Worm (Caenorhabditis elegans) whole organism, L1 larva: ENCODE measurements around the gene M03C11.3.

Source experiments
- C04F5.9 ChIP-seq: sonication (generic microtip); optimal IDR thresholded peaks from 2 replicates; lab custom pipeline; 2016; ENCODE audit warnings: missing genetic modification characterization, missing compliant biosample characterization
- C16A3.4 ChIP-seq: fragments of 150-350 bp; optimal IDR thresholded peaks from 2 replicates; lab custom pipeline; 2014; ENCODE audit warnings: missing biosample characterization, missing genetic modification characterization
- F16B12.6 ChIP-seq: fragments of 150-350 bp; optimal IDR thresholded peaks from 2 replicates; lab custom pipeline; 2014; ENCODE audit warnings: missing biosample characterization, missing genetic modification characterization
- Y116A8C.19 ChIP-seq: sonication (generic microtip); optimal IDR thresholded peaks from 2 replicates; lab custom pipeline; 2016; ENCODE audit warnings: missing compliant biosample characterization, missing genetic modification characterization, borderline replicate concordance
- aha-1 ChIP-seq: fragments of 150-350 bp; optimal IDR thresholded peaks from 2 replicates; lab custom pipeline; 2014; ENCODE audit warnings: missing biosample characterization, missing genetic modification characterization
- ama-1 ChIP-seq: fragments of 150-350 bp; optimal IDR thresholded peaks from 2 replicates; lab custom pipeline; 2014
- blmp-1 ChIP-seq: fragments of 150-350 bp; optimal IDR thresholded peaks from 2 replicates; lab custom pipeline; 2014; ENCODE audit warnings: missing biosample characterization, missing genetic modification characterization
- ceh-88 ChIP-seq: fragments of 200-800 bp; sonication (Bioruptor generic); IDR thresholded peaks from 2 replicates; pipeline ENCODE4 v1.3.6; 2022; ENCODE audit warnings: missing genetic modification characterization, missing compliant biosample characterization
- ceh-90 ChIP-seq: sonication (generic microtip); optimal IDR thresholded peaks from 2 replicates; lab custom pipeline; 2016; ENCODE audit warnings: missing genetic modification characterization, missing compliant biosample characterization
- dsc-1 ChIP-seq: sonication (generic microtip); optimal IDR thresholded peaks from 2 replicates; lab custom pipeline; 2016; ENCODE audit warnings: mild to moderate bottlenecking, missing genetic modification characterization, missing compliant biosample characterization
- efl-1 ChIP-seq, 4 experiments: fragments of 150-350 bp; optimal IDR thresholded peaks in 3 of 4; peaks in 1 of 4; 1 replicate in 1 of 4; 2 replicates in 3 of 4; lab custom pipeline; 2014; ENCODE audit warnings: missing biosample characterization in 2 of 4, missing genetic modification characterization in 2 of 4, missing genetic modification reagents in 2 of 4
- egl-13 ChIP-seq: sonication (generic microtip); optimal IDR thresholded peaks from 2 replicates; lab custom pipeline; 2016; ENCODE audit warnings: missing genotype, missing genetic modification reagents, missing genetic modification characterization, missing compliant biosample characterization
- egl-27 ChIP-seq, 2 experiments: fragments of 150-350 bp in 1 of 2; sonication (generic microtip); optimal IDR thresholded peaks; 3 replicates each; lab custom pipeline; 2017 to 2018; ENCODE audit warnings: missing biosample characterization in 2 of 2, missing genetic modification characterization in 2 of 2, missing genetic modification reagents in 2 of 2
- elt-2 ChIP-seq: sonication (generic microtip); optimal IDR thresholded peaks from 2 replicates; lab custom pipeline; 2016; ENCODE audit warnings: missing genetic modification characterization, mild to moderate bottlenecking, inconsistent platforms, missing compliant biosample characterization, missing genetic modification reagents
- elt-3 ChIP-seq, 6 experiments: fragments of 150-350 bp in 1 of 6; sonication (generic microtip); optimal IDR thresholded peaks; 2 replicates each; lab custom pipeline; 2017 to 2018; ENCODE audit warnings: missing biosample characterization in 6 of 6, missing genetic modification characterization in 6 of 6, inconsistent platforms in 1 of 6
- fkh-10 ChIP-seq: sonication (generic microtip); optimal IDR thresholded peaks from 2 replicates; lab custom pipeline; 2017; ENCODE audit warnings: missing biosample characterization, missing genetic modification reagents, missing genetic modification characterization
- fkh-4 ChIP-seq: sonication (generic microtip); optimal IDR thresholded peaks from 2 replicates; lab custom pipeline; 2016; ENCODE audit warnings: missing compliant biosample characterization, missing genetic modification characterization, borderline replicate concordance
- hpl-2 ChIP-seq: fragments of 150-350 bp; optimal IDR thresholded peaks from 2 replicates; lab custom pipeline; 2014; ENCODE audit warnings: missing biosample characterization, missing genetic modification reagents, missing genetic modification characterization
- jun-1 ChIP-seq: fragments of 150-350 bp; optimal IDR thresholded peaks from 2 replicates; lab custom pipeline; 2014; ENCODE audit warnings: missing biosample characterization, missing genetic modification reagents, missing genetic modification characterization
- lin-15B ChIP-seq: fragments of 150-350 bp; sonication (generic microtip); optimal IDR thresholded peaks from 3 replicates; lab custom pipeline; 2014; ENCODE audit warnings: missing biosample characterization, missing genetic modification characterization
- lin-35 ChIP-seq, 2 experiments: fragments of 150-350 bp; optimal IDR thresholded peaks; 2 replicates each; lab custom pipeline; 2014; ENCODE audit warnings: missing biosample characterization in 2 of 2, missing genetic modification characterization in 2 of 2, missing genetic modification reagents in 2 of 2
- lin-39 ChIP-seq: fragments of 150-350 bp; optimal IDR thresholded peaks from 2 replicates; lab custom pipeline; 2014; ENCODE audit warnings: missing biosample characterization, missing genetic modification reagents, missing genetic modification characterization
- lir-3 ChIP-seq: sonication (generic microtip); optimal IDR thresholded peaks from 2 replicates; lab custom pipeline; 2016; ENCODE audit warnings: mild to moderate bottlenecking, missing genetic modification characterization, moderate library complexity, missing compliant biosample characterization; ENCODE audit not compliant: poor library complexity
- lsy-2 ChIP-seq, 2 experiments: fragments of 150-350 bp; optimal IDR thresholded peaks; 2 replicates each; lab custom pipeline; 2014; ENCODE audit warnings: missing biosample characterization in 2 of 2, missing genetic modification characterization in 2 of 2
- mab-9 ChIP-seq: fragments of 200-800 bp; sonication (Bioruptor generic); IDR thresholded peaks from 2 replicates; pipeline ENCODE4 v1.3.6; 2022; ENCODE audit warnings: missing genetic modification reagents, missing genetic modification characterization, missing compliant biosample characterization
- mdl-1 ChIP-seq, 2 experiments: fragments of 150-350 bp; optimal IDR thresholded peaks; 2 replicates each; lab custom pipeline; 2014 to 2017; ENCODE audit warnings: missing biosample characterization in 2 of 2, missing genetic modification characterization in 2 of 2, inconsistent platforms in 1 of 2
- mep-1 ChIP-seq: fragments of 150-350 bp; optimal IDR thresholded peaks from 2 replicates; lab custom pipeline; 2014; ENCODE audit warnings: missing biosample characterization, missing genetic modification characterization
- nhr-12 ChIP-seq: sonication (generic microtip); optimal IDR thresholded peaks from 2 replicates; lab custom pipeline; 2017; ENCODE audit warnings: missing biosample characterization, missing genetic modification characterization
- nhr-19 ChIP-seq: fragments of 200-800 bp; sonication (Bioruptor generic); conservative IDR thresholded peaks from 2 replicates; pipeline ENCODE4 v1.3.6; 2022; ENCODE audit warnings: missing genetic modification characterization, missing compliant biosample characterization
- nhr-20 ChIP-seq: sonication (generic microtip); optimal IDR thresholded peaks from 2 replicates; lab custom pipeline; 2016; ENCODE audit warnings: mild to moderate bottlenecking, missing genetic modification characterization, missing compliant biosample characterization
- nhr-237 ChIP-seq: fragments of 150-350 bp; optimal IDR thresholded peaks from 2 replicates; lab custom pipeline; 2014; ENCODE audit warnings: missing biosample characterization, missing genetic modification characterization
- nhr-71 ChIP-seq: sonication (generic microtip); optimal IDR thresholded peaks from 2 replicates; lab custom pipeline; 2016; ENCODE audit warnings: mild to moderate bottlenecking, missing genetic modification characterization, moderate library complexity, missing compliant biosample characterization
- nhr-76 ChIP-seq: sonication (generic microtip); optimal IDR thresholded peaks from 2 replicates; lab custom pipeline; 2017; ENCODE audit warnings: missing biosample characterization, missing genetic modification characterization
- nhr-90 ChIP-seq: sonication (generic microtip); optimal IDR thresholded peaks from 2 replicates; lab custom pipeline; 2016; ENCODE audit warnings: mild to moderate bottlenecking, missing genetic modification characterization, missing compliant biosample characterization; ENCODE audit not compliant: poor library complexity
- pag-3 ChIP-seq: sonication (generic microtip); optimal IDR thresholded peaks from 2 replicates; lab custom pipeline; 2017; ENCODE audit warnings: missing genetic modification characterization, mild to moderate bottlenecking, missing compliant biosample characterization, antibody characterized with exemption, borderline replicate concordance; ENCODE audit not compliant: insufficient read depth
- pax-3 ChIP-seq: fragments of 200-800 bp; sonication (Bioruptor generic); optimal IDR thresholded peaks from 2 replicates; lab custom pipeline; 2018; ENCODE audit warnings: mild to moderate bottlenecking, missing genetic modification characterization, moderate library complexity, missing compliant biosample characterization
- pqm-1 ChIP-seq: sonication (generic microtip); optimal IDR thresholded peaks from 3 replicates; lab custom pipeline; 2017; ENCODE audit warnings: missing biosample characterization, missing genetic modification characterization
- snu-23 ChIP-seq: sonication (generic microtip); optimal IDR thresholded peaks from 2 replicates; lab custom pipeline; 2016; ENCODE audit warnings: missing genetic modification characterization, missing compliant biosample characterization
- tbx-2 ChIP-seq: sonication (generic microtip); optimal IDR thresholded peaks from 2 replicates; lab custom pipeline; 2016; ENCODE audit warnings: missing genetic modification characterization, missing compliant biosample characterization
- unc-130 ChIP-seq: fragments of 150-350 bp; optimal IDR thresholded peaks from 2 replicates; lab custom pipeline; 2017; ENCODE audit warnings: missing biosample characterization, missing genetic modification characterization, inconsistent platforms
- unc-62 ChIP-seq: fragments of 150-350 bp; optimal IDR thresholded peaks from 2 replicates; lab custom pipeline; 2014; ENCODE audit warnings: missing biosample characterization, missing genetic modification reagents, missing genetic modification characterization
- vab-15 ChIP-seq: sonication (generic microtip); optimal IDR thresholded peaks from 2 replicates; lab custom pipeline; 2017; ENCODE audit warnings: missing genotype, mild to moderate bottlenecking, missing genetic modification characterization, missing compliant biosample characterization
- xbp-1 ChIP-seq: sonication (generic microtip); optimal IDR thresholded peaks from 2 replicates; lab custom pipeline; 2016; ENCODE audit warnings: missing genetic modification characterization, missing compliant biosample characterization
- zip-4 ChIP-seq: fragments of 200-800 bp; sonication (Bioruptor generic); optimal IDR thresholded peaks from 2 replicates; lab custom pipeline; 2018; ENCODE audit warnings: mild to moderate bottlenecking, missing genetic modification characterization, moderate library complexity, missing compliant biosample characterization
- ztf-11 ChIP-seq, 2 experiments: sonication (generic microtip); optimal IDR thresholded peaks; 2 replicates each; lab custom pipeline; 2016 to 2017; ENCODE audit warnings: missing genetic modification characterization in 2 of 2, missing biosample characterization in 1 of 2, missing compliant biosample characterization in 1 of 2
- ztf-4 ChIP-seq: fragments of 150-350 bp; optimal IDR thresholded peaks from 2 replicates; lab custom pipeline; 2014; ENCODE audit warnings: missing biosample characterization, missing genetic modification characterization

M03C11.3 gene

DNA sequence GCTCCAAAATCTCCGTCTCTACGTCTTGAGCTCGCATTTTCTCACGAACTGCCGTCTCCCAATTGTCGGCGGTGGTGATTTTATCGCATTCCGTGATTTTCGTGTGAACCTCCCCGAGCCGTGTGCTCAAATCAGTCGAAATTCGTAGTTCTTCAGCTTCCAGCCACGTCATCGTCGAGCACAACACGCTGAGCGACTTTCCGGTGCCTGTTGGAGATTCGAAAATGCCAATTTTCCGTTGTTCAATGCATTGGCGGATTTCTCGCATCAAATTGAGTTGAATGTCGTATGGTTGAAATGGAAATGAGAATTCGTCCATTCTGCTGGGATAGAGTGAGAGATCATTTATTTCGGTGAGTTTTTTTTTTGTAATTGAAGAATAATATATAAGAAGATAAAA is at the start of gene M03C11.3, which contains the start of gene chl-1:
TSS of gene M03C11.3 (plus strand) at position 153 of the 400 bp plus-strand sequence.
TSS of gene chl-1 (minus strand) at position 323 of the 400 bp plus-strand sequence.
- TF ChIP-seq efl-1 (optimal IDR thresholded peaks at IDR 0.05; lab: Kevin White, UChicago): no peak
- peak in 1 of 2 experiments; percentile 91 for TF ChIP-seq efl-1 (GFP tag; optimal IDR thresholded peaks at IDR 0.05 in 1 of 2; lab: Kevin White, UChicago)
- no peak for TF ChIP-seq Y116A8C.19 (tag; lab: Kevin White, UChicago)

ce11 chrIII:10355382-10355781 is 49.5 kb upstream of the M03C11.3 start, which contains the start of gene spp-1:
spp-1 (minus strand) TSS chrIII:10355668.
- TF ChIP-seq lin-35 (GFP tag; optimal IDR thresholded peaks at IDR 0.05; lab: Kevin White, UChicago) (peak in 1 of 2 experiments; percentile 26), hpl-2 (GFP tag; lab: Kevin White, UChicago) (no peak), nhr-20 (no peak), zip-4 (no peak), efl-1 (optimal IDR thresholded peaks at IDR 0.05; lab: Kevin White, UChicago) (no peak), efl-1 (GFP tag; optimal IDR thresholded peaks at IDR 0.05 in 1 of 2; lab: Kevin White, UChicago) (peak in 1 of 2 experiments; percentile 35), pqm-1 (tag; lab: Kevin White, UChicago) (peak; percentile 44), fkh-4 (tag; lab: Kevin White, UChicago) (no peak), fkh-10 (GFP tag; lab: Kevin White, UChicago) (no peak), lsy-2 (tag; optimal IDR thresholded peaks at IDR 0.05; lab: Kevin White, UChicago) (peak in 1 of 2 experiments; percentile 3), elt-2 (peak; percentile 83), ama-1 (peak; percentile 37)

DNA sequence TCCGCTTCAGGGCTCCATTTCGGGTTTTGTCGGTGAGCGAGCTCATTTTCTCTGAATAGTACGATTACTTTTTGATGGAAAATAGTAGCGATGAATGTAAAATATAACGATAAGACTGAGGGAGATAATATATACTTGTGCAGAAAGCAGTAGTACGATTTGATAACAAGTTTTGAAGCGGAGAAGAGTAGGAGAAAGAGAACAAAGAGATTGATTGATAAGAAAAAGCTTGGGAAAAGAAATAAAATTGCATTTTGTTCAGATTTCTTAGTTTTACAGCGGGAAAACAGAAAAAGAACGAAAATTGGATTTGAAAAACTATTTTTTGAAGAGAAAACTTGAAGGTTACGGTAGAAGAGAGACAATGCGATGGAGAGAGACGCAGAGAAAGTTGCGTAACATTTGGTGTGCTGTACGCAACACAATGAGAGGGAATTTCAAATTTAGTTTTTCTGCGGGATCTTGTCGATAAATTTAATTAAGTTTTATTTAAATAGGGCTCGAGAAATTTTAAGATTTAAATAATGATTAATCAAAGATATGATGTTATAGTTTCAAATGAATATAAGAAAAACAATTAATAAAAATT is 47.2 kb upstream of the M03C11.3 start, which contains the start of gene umps-1:
TSS of gene umps-1 (minus strand) at position 51 of the 589 bp plus-strand sequence.
- TF ChIP-seq nhr-76 (no peak), ztf-4 (tag; lab: Kevin White, UChicago) (peak; percentile 26), lir-3 (tag; lab: Kevin White, UChicago) (peak; percentile 50), nhr-237 (tag; lab: Kevin White, UChicago) (peak; percentile 58), F16B12.6 (tag; lab: Kevin White, UChicago) (peak; percentile 94), snu-23 (GFP tag; lab: Kevin White, UChicago) (peak; percentile 91), dsc-1 (peak; percentile 42), pqm-1 (tag; lab: Kevin White, UChicago) (no peak), elt-3 (tag; optimal IDR thresholded peaks at IDR 0.05; lab: Kevin White, UChicago) (peak in 2 of 6 experiments; percentile 79 to 84), unc-130 (tag; lab: Kevin White, UChicago) (peak; percentile 76), vab-15 (tag; lab: Kevin White, UChicago) (no peak), ceh-88 (GFP tag; lab: Robert Waterston, UW) (no peak), lin-39 (peak; percentile 71), blmp-1 (peak; percentile 81), pax-3 (tag; lab: Kevin White, UChicago) (no peak), xbp-1 (tag; lab: Kevin White, UChicago) (peak; percentile 76), jun-1 (no peak), tbx-2 (tag; lab: Kevin White, UChicago) (peak; percentile 82), ztf-11 (tag; optimal IDR thresholded peaks at IDR 0.05; lab: Kevin White, UChicago) (no peak), aha-1 (tag; lab: Kevin White, UChicago) (no peak), egl-13 (tag; lab: Kevin White, UChicago) (no peak), lin-15B (tag; lab: Kevin White, UChicago) (peak; percentile 39), unc-62 (GFP tag; lab: Kevin White, UChicago) (no peak), nhr-90 (peak; percentile 82), egl-27 (tag; optimal IDR thresholded peaks at IDR 0.05; lab: Kevin White, UChicago) (no peak), C16A3.4 (tag; lab: Kevin White, UChicago) (peak; percentile 82), mdl-1 (tag; optimal IDR thresholded peaks at IDR 0.05; lab: Kevin White, UChicago) (peak in 1 of 2 experiments; percentile 63), fkh-10 (GFP tag; lab: Kevin White, UChicago) (no peak), mep-1 (tag; lab: Kevin White, UChicago) (peak; percentile 84), mab-9 (GFP tag; lab: Robert Waterston, UW) (no peak), nhr-19 (GFP tag; lab: Robert Waterston, UW) (peak; percentile 86), lin-35 (GFP tag; optimal IDR thresholded peaks at IDR 0.05; lab: Kevin White, UChicago) (peak; percentile 98 to 100), ceh-90 (peak; percentile 36), C04F5.9 (tag; lab: Kevin White, UChicago) (peak; percentile 76), hpl-2 (GFP tag; lab: Kevin White, UChicago) (no peak), nhr-71 (tag; lab: Kevin White, UChicago) (peak; percentile 89), pag-3 (no peak), nhr-12 (tag; lab: Kevin White, UChicago) (no peak)
